Worm (Caenorhabditis elegans): ENCODE data around the gene Y47D3A.13.

DNA sequence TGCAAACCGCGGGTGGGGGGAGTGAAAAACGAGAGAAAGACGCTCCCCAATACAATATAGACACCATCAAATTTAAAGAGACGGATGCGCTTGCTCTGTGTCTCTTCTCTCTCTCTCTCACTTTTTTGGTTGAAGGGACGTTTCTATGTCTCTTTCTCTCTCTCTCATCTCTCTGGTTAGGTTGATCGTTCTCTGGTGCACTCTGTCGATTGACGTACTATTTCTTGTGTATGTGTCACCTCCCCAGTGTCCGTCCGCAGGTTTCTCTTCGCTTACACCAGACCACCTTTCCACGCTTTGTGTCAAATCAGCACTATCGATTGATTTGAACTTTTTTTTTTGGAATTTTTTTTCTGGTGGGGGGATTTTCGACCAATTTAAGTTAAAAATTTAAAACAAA is 19.5 kb upstream of the Y47D3A.13 start:
- TF ChIP-seq zip-5 (tag; optimal IDR thresholded peaks at IDR 0.05) (no peak), ama-1 (optimal IDR thresholded peaks at IDR 0.05) (no peak), pros-1 (tag; optimal IDR thresholded peaks at IDR 0.05) (no peak), ttx-3 (tag; optimal IDR thresholded peaks at IDR 0.05) (no peak), pha-4 (tag; optimal IDR thresholded peaks at IDR 0.05) (no peak), elt-4 (tag; optimal IDR thresholded peaks at IDR 0.05) (no peak), ceh-2 (tag; optimal IDR thresholded peaks at IDR 0.05) (no peak), pax-1 (tag; optimal IDR thresholded peaks at IDR 0.05) (peak; percentile 38), gmeb-2 (tag; optimal IDR thresholded peaks at IDR 0.05) (no peak), ceh-19 (GFP tag; optimal IDR thresholded peaks at IDR 0.05) (no peak)
